Fruit fly (Drosophila melanogaster) whole organism, adult: ENCODE measurements around the gene Pgant35A.

ENCODE experiments used
- CG12768 ChIP-seq: fragments of 200-800 bp; sonication (Bioruptor generic); optimal IDR thresholded peaks from 2 replicates; lab custom pipeline; 2017; ENCODE audit warnings: missing biosample characterization, missing genetic modification characterization, mild to moderate bottlenecking, moderate library complexity, missing genetic modification reagents
- CG1620 ChIP-seq: fragments of 200-800 bp; sonication (Bioruptor generic); optimal IDR thresholded peaks from 2 replicates; lab custom pipeline; 2016; ENCODE audit warnings: missing biosample characterization, missing genetic modification characterization
- CG7101 ChIP-seq: fragments of 200-800 bp; sonication (Bioruptor generic); optimal IDR thresholded peaks from 2 replicates; lab custom pipeline; 2018; ENCODE audit warnings: missing biosample characterization, mild to moderate bottlenecking, missing genetic modification characterization, moderate library complexity

DNA sequence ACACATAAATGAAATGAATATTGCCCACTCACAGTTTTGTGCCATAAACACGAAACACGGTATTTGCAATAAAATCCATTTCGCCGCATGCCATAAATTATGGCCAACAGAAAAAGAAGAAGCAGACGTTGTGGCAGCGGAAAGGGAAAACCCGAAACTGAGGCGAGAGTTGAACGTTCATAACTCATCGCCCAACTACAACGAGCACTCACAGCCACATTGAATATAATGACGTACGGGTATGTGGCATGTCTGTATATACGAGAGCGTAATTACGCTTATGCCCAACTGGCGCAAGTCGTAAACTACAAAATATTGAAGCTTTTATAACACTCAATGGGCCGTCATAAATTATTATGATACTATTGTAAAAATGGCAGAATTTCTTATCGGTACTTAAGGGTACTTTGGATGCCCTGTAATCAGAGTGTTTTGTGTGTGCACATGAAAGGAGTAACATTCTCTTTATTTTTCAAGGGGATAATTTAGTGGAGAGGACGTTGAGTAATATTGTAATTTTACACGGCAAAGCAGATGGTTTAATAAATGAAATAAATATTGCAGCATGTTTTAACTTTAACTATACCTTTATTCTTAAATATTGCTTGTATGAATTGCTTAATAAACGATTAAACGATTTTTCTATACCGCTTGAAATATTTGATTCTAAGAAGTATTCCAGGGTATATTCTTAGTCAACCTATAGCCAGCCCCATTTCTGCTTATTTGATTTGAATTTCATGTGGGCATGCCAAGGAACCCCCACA lies 35.4 kb downstream of the Pgant35A start:
- TF ChIP-seq CG12768 (GFP tag; lab: Kevin White, UChicago): no peak
- peak; percentile 59 for TF ChIP-seq CG7101
- TF ChIP-seq CG1620 (GFP tag; lab: Kevin White, UChicago): no peak
